Fruit fly (Drosophila melanogaster) S2 (cell line): ENCODE results near the gene RluA-1.
A peak's percentile ranks its signal among the peaks of the same experiment; 100 is the strongest.

Experiments
- CG8478 ChIP-seq: fragments of >200 bp; optimal IDR thresholded peaks from 2 replicates; lab custom pipeline; 2018
- CTCF ChIP-seq, 2 experiments: fragments of >200 bp; optimal IDR thresholded peaks; 2 replicates each; lab custom pipeline; 2018

DNA sequence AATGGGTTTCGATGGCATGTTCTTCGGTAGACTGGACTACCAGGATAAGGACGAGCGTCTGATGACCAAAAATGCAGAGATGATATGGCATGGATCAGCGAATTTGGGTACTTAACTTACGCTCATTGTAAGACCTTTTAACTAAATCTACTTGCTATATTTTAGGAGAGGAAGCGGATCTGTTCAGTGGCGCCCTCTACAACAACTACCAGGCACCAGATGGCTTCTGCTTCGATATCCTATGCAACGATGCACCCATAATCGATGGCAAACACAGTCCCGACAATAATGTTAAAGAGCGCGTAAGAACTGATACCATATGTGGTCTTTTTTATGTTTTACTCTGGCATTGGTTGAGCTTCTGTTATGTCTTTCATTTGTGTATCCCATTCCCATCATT, 15.2 kb downstream of the RluA-1 start:
- TF ChIP-seq CG8478 (lab: Kevin White, UChicago), result no peak
- peak; percentile 81 to 83 for TF ChIP-seq CTCF (optimal IDR thresholded peaks at IDR 0.05; lab: Kevin White, UChicago)
